Worm (Caenorhabditis elegans): ENCODE measurements around the gene sago-1.

The sago-1 gene

DNA sequence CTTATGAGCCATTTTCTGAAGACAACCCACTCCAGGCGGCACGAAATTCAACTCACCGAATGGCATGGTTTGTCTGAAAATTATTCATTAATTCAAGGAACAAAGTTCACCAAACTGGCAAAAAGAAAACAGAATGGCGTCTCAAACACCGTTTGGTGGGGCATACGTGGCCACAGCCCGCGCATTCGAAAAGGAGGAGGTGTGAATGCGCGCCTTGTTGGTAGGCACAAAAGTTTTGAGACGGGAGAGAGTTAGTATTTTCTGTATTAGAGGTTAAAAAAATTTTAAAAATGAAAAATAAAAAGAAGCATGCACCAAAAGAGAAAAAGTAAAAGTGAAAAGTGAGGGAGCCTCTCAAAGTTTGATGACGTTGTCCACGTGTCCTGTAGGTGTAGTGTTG is 8.4 kb downstream of the sago-1 start:
- TF ChIP-seq mdl-1 (tag; optimal IDR thresholded peaks at IDR 0.05) (no peak), fos-1 (tag; optimal IDR thresholded peaks at IDR 0.05) (no peak), ceh-82 (tag; optimal IDR thresholded peaks at IDR 0.05) (no peak), alr-1 (tag; optimal IDR thresholded peaks at IDR 0.05) (no peak), nhr-23 (tag; optimal IDR thresholded peaks at IDR 0.05) (no peak)

DNA sequence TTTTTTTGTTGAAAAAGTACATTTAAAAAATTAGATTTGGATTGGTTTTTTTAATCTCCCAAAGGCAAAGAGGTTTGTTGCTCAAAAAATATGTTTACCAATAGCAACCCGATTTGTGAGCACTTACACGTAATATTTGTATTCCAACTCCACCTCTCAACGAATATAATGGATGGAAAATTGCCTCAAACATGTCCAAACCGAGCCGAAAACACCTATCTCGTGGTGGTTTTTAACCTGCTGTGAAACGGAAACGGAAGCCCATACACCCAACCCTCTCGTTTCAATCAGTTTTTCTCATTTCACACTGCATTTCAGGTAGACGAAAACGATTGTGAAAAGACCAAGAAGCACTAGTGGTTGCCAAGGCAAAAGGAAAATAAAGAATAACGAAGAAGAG is 13.1 kb downstream of the sago-1 start, which contains the start of gene cest-24:
TSS of gene cest-24 (plus strand) at position 301 of the 400 bp plus-strand sequence.
- TF ChIP-seq nhr-6 (tag; optimal IDR thresholded peaks at IDR 0.05) (no peak), lsy-2 (tag; optimal IDR thresholded peaks at IDR 0.05) (no peak), mab-5 (tag; optimal IDR thresholded peaks at IDR 0.05) (no peak), lin-11 (tag; optimal IDR thresholded peaks at IDR 0.05) (no peak), sma-3 (GFP tag; optimal IDR thresholded peaks at IDR 0.05) (no peak), snpc-4 (tag; optimal IDR thresholded peaks at IDR 0.05) (no peak), ZK546.5 (tag; optimal IDR thresholded peaks at IDR 0.05) (no peak), nhr-12 (tag; optimal IDR thresholded peaks at IDR 0.05) (no peak), elt-1 (tag; optimal IDR thresholded peaks at IDR 0.05) (no peak), nhr-237 (tag; optimal IDR thresholded peaks at IDR 0.05) (no peak), nhr-10 (tag; optimal IDR thresholded peaks at IDR 0.05) (no peak), crh-2 (tag; optimal IDR thresholded peaks at IDR 0.05) (no peak), lin-39 (tag; optimal IDR thresholded peaks at IDR 0.05) (no peak), alr-1 (tag; optimal IDR thresholded peaks at IDR 0.05) (no peak)

DNA sequence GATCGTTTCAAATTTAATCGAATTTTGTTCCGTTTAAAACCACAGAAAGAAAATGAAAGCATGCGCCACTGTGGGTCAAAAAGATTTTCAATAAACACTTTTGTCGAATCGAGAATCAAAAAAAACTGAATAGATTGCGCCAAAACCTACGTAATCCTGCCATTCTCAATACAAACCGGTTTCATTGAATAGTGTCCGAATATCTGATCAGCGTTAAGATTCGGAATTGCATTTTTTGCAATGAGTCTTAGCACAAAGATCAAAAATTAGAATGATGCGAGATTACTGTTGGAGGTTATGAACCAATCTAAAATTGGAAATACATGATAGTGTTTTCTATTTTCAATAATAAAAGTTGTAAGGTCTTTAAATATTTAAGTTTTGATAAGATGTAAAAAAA is 14.4 kb downstream of the sago-1 start:
- TF ChIP-seq blmp-1 (tag; optimal IDR thresholded peaks at IDR 0.05; ENCODE audit: insufficient read depth) (peak; percentile 7), nhr-237 (tag; optimal IDR thresholded peaks at IDR 0.05) (no peak), lin-39 (tag; optimal IDR thresholded peaks at IDR 0.05) (no peak), egl-27 (tag; optimal IDR thresholded peaks at IDR 0.05) (no peak), mdl-1 (tag; optimal IDR thresholded peaks at IDR 0.05) (no peak), ceh-16 (tag; optimal IDR thresholded peaks at IDR 0.05) (no peak), mab-5 (tag; optimal IDR thresholded peaks at IDR 0.05) (no peak), lsy-2 (tag; optimal IDR thresholded peaks at IDR 0.05) (no peak), nhr-129 (tag; optimal IDR thresholded peaks at IDR 0.05) (no peak), nhr-25 (tag; optimal IDR thresholded peaks at IDR 0.05) (peak; percentile 11), ceh-82 (tag; optimal IDR thresholded peaks at IDR 0.05) (no peak), sma-9 (GFP tag; optimal IDR thresholded peaks at IDR 0.05) (no peak), sma-9 (tag; optimal IDR thresholded peaks at IDR 0.05) (no peak), nhr-11 (tag; optimal IDR thresholded peaks at IDR 0.05) (no peak), sem-4 (tag; optimal IDR thresholded peaks at IDR 0.05) (peak; percentile 8), nhr-12 (tag; optimal IDR thresholded peaks at IDR 0.05) (no peak), nhr-23 (tag; optimal IDR thresholded peaks at IDR 0.05) (no peak), ama-1 (optimal IDR thresholded peaks at IDR 0.05) (no peak), lin-11 (tag; optimal IDR thresholded peaks at IDR 0.05) (no peak), peb-1 (tag; optimal IDR thresholded peaks at IDR 0.05) (no peak), snpc-4 (tag; optimal IDR thresholded peaks at IDR 0.05) (no peak), fos-1 (tag; optimal IDR thresholded peaks at IDR 0.05) (no peak), crh-2 (tag; optimal IDR thresholded peaks at IDR 0.05) (no peak), ztf-11 (tag; optimal IDR thresholded peaks at IDR 0.05) (no peak), C34F6.9 (tag; optimal IDR thresholded peaks at IDR 0.05) (no peak), dmd-4 (tag; optimal IDR thresholded peaks at IDR 0.05) (no peak)

DNA sequence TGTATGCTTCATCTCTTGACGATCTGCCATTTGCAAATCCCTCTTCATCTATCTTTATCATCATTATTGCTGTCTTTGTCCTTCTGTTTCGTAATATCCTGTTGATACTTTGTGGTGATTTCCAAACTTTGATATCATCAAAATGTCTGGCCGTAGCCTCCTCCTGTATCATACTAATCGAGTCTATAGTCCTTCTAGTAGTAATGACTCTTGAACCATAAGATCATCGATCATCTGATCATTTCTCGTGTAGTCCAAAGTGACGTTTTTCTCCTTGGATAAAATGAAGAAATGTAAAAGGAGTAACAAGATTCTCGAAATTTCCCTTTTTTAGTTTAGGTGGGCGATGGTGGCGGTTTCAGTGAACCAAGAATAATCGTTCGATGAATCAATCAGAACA is 15.8 kb downstream of the sago-1 start:
- TF ChIP-seq crh-2 (tag; optimal IDR thresholded peaks at IDR 0.05): peak; percentile 10
- TF ChIP-seq nhr-25 (tag; optimal IDR thresholded peaks at IDR 0.05): peak; percentile 5
- TF ChIP-seq sma-9 (GFP tag; optimal IDR thresholded peaks at IDR 0.05): peak; percentile 79
- no peak for TF ChIP-seq sma-9 (tag; optimal IDR thresholded peaks at IDR 0.05)
- peak; percentile 47 for TF ChIP-seq nhr-21 (tag; optimal IDR thresholded peaks at IDR 0.05)
- no peak for TF ChIP-seq C34F6.9 (tag; optimal IDR thresholded peaks at IDR 0.05)
- peak; percentile 34 for TF ChIP-seq blmp-1 (tag; optimal IDR thresholded peaks at IDR 0.05; ENCODE audit: insufficient read depth)
- TF ChIP-seq mab-5 (tag; optimal IDR thresholded peaks at IDR 0.05): no peak
- no peak for TF ChIP-seq nhr-6 (tag; optimal IDR thresholded peaks at IDR 0.05)
- peak; percentile 68 for TF ChIP-seq sma-3 (GFP tag; optimal IDR thresholded peaks at IDR 0.05)
- TF ChIP-seq alr-1 (tag; optimal IDR thresholded peaks at IDR 0.05): no peak

DNA sequence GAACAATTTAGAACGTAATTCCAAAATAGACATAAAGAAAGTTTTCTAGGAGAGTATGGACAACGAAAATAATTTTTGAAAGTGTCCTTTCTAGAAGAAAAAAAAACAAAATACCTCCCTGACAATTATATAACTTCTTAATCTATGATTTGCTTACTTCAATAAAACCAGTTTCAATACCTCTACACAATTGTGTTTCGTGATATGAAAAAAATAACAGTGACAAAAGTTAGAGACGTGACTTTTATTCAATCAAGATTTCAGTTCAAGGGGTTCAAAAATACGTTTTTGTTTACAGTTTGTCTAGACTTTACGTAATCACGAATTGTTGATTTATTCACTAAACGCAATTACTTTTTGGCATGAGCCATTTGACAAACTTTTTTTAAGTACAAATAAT is 17.7 kb downstream of the sago-1 start:
- TF ChIP-seq lin-11 (tag; optimal IDR thresholded peaks at IDR 0.05) (no peak), C34F6.9 (tag; optimal IDR thresholded peaks at IDR 0.05) (no peak), fos-1 (tag; optimal IDR thresholded peaks at IDR 0.05) (no peak), elt-3 (tag; optimal IDR thresholded peaks at IDR 0.05) (no peak), nhr-25 (tag; optimal IDR thresholded peaks at IDR 0.05) (no peak), aly-2 (tag; optimal IDR thresholded peaks at IDR 0.05) (no peak), sem-4 (tag; optimal IDR thresholded peaks at IDR 0.05) (no peak), nhr-6 (tag; optimal IDR thresholded peaks at IDR 0.05) (no peak), sma-9 (GFP tag; optimal IDR thresholded peaks at IDR 0.05) (no peak), sma-9 (tag; optimal IDR thresholded peaks at IDR 0.05) (no peak), ceh-82 (tag; optimal IDR thresholded peaks at IDR 0.05) (no peak), egl-27 (tag; optimal IDR thresholded peaks at IDR 0.05) (no peak), gmeb-1 (tag; optimal IDR thresholded peaks at IDR 0.05) (no peak), blmp-1 (tag; optimal IDR thresholded peaks at IDR 0.05; ENCODE audit: insufficient read depth) (no peak), nhr-129 (tag; optimal IDR thresholded peaks at IDR 0.05) (no peak)

Data from whole organism, L2 larva.